Worm (Caenorhabditis elegans) whole organism, L1 larva: ENCODE measurements around the gene cutl-9.

Experiments used
- C04F5.9 ChIP-seq: sonication (generic microtip); optimal IDR thresholded peaks from 2 replicates; lab custom pipeline; 2016; ENCODE audit warnings: missing genetic modification characterization, missing compliant biosample characterization
- C16A3.4 ChIP-seq: fragments of 150-350 bp; optimal IDR thresholded peaks from 2 replicates; lab custom pipeline; 2014; ENCODE audit warnings: missing biosample characterization, missing genetic modification characterization
- C34B4.2 ChIP-seq: sonication (generic microtip); optimal IDR thresholded peaks from 2 replicates; lab custom pipeline; 2017; ENCODE audit warnings: mild to moderate bottlenecking, missing genetic modification characterization, missing compliant biosample characterization
- aly-2 ChIP-seq: fragments of 150-350 bp; optimal IDR thresholded peaks from 2 replicates; lab custom pipeline; 2014; ENCODE audit warnings: missing biosample characterization, missing genetic modification characterization
- blmp-1 ChIP-seq: fragments of 150-350 bp; optimal IDR thresholded peaks from 2 replicates; lab custom pipeline; 2014; ENCODE audit warnings: missing biosample characterization, missing genetic modification characterization
- ceh-63 ChIP-seq: fragments of 200-800 bp; sonication (Bioruptor generic); optimal IDR thresholded peaks from 2 replicates; lab custom pipeline; 2018; ENCODE audit warnings: mild to moderate bottlenecking, missing genetic modification characterization, missing compliant biosample characterization
- ceh-88 ChIP-seq: fragments of 200-800 bp; sonication (Bioruptor generic); IDR thresholded peaks from 2 replicates; pipeline ENCODE4 v1.3.6; 2022; ENCODE audit warnings: missing genetic modification characterization, missing compliant biosample characterization
- dpl-1 ChIP-seq, 3 experiments: fragments of 150-350 bp in 2 of 3; sonication (generic microtip) in 1 of 3; optimal IDR thresholded peaks; 2 replicates each; lab custom pipeline; 2014 to 2017; ENCODE audit warnings: missing biosample characterization in 3 of 3, missing genetic modification characterization in 3 of 3, missing genetic modification reagents in 3 of 3
- efl-1 ChIP-seq, 4 experiments: fragments of 150-350 bp; optimal IDR thresholded peaks in 3 of 4; peaks in 1 of 4; 1 replicate in 1 of 4; 2 replicates in 3 of 4; lab custom pipeline; 2014; ENCODE audit warnings: missing biosample characterization in 2 of 4, missing genetic modification characterization in 2 of 4, missing genetic modification reagents in 2 of 4
- elt-3 ChIP-seq, 6 experiments: fragments of 150-350 bp in 1 of 6; sonication (generic microtip); optimal IDR thresholded peaks; 2 replicates each; lab custom pipeline; 2017 to 2018; ENCODE audit warnings: missing biosample characterization in 6 of 6, missing genetic modification characterization in 6 of 6, inconsistent platforms in 1 of 6
- fkh-10 ChIP-seq: sonication (generic microtip); optimal IDR thresholded peaks from 2 replicates; lab custom pipeline; 2017; ENCODE audit warnings: missing biosample characterization, missing genetic modification reagents, missing genetic modification characterization
- fkh-8 ChIP-seq: sonication (generic microtip); optimal IDR thresholded peaks from 2 replicates; lab custom pipeline; 2016; ENCODE audit warnings: mild to moderate bottlenecking, missing genetic modification characterization, missing compliant biosample characterization
- fos-1 ChIP-seq: fragments of 150-350 bp; optimal IDR thresholded peaks from 2 replicates; lab custom pipeline; 2014; ENCODE audit warnings: missing biosample characterization, missing genetic modification characterization
- hlh-4 ChIP-seq: sonication (generic microtip); optimal IDR thresholded peaks from 2 replicates; lab custom pipeline; 2016; ENCODE audit warnings: mild to moderate bottlenecking, missing genetic modification characterization, missing compliant biosample characterization
- jun-1 ChIP-seq: fragments of 150-350 bp; optimal IDR thresholded peaks from 2 replicates; lab custom pipeline; 2014; ENCODE audit warnings: missing biosample characterization, missing genetic modification reagents, missing genetic modification characterization
- lin-13 ChIP-seq: fragments of 150-350 bp; optimal IDR thresholded peaks from 2 replicates; lab custom pipeline; 2014; ENCODE audit warnings: missing biosample characterization, missing genetic modification reagents, missing genetic modification characterization
- lin-15B ChIP-seq: fragments of 150-350 bp; sonication (generic microtip); optimal IDR thresholded peaks from 3 replicates; lab custom pipeline; 2014; ENCODE audit warnings: missing biosample characterization, missing genetic modification characterization
- lin-35 ChIP-seq, 2 experiments: fragments of 150-350 bp; optimal IDR thresholded peaks; 2 replicates each; lab custom pipeline; 2014; ENCODE audit warnings: missing biosample characterization in 2 of 2, missing genetic modification characterization in 2 of 2, missing genetic modification reagents in 2 of 2
- lir-3 ChIP-seq: sonication (generic microtip); optimal IDR thresholded peaks from 2 replicates; lab custom pipeline; 2016; ENCODE audit warnings: mild to moderate bottlenecking, missing genetic modification characterization, moderate library complexity, missing compliant biosample characterization; ENCODE audit not compliant: poor library complexity
- lsy-2 ChIP-seq, 2 experiments: fragments of 150-350 bp; optimal IDR thresholded peaks; 2 replicates each; lab custom pipeline; 2014; ENCODE audit warnings: missing biosample characterization in 2 of 2, missing genetic modification characterization in 2 of 2
- mab-9 ChIP-seq: fragments of 200-800 bp; sonication (Bioruptor generic); IDR thresholded peaks from 2 replicates; pipeline ENCODE4 v1.3.6; 2022; ENCODE audit warnings: missing genetic modification reagents, missing genetic modification characterization, missing compliant biosample characterization
- mep-1 ChIP-seq: fragments of 150-350 bp; optimal IDR thresholded peaks from 2 replicates; lab custom pipeline; 2014; ENCODE audit warnings: missing biosample characterization, missing genetic modification characterization
- nhr-12 ChIP-seq: sonication (generic microtip); optimal IDR thresholded peaks from 2 replicates; lab custom pipeline; 2017; ENCODE audit warnings: missing biosample characterization, missing genetic modification characterization
- nhr-19 ChIP-seq: fragments of 200-800 bp; sonication (Bioruptor generic); conservative IDR thresholded peaks from 2 replicates; pipeline ENCODE4 v1.3.6; 2022; ENCODE audit warnings: missing genetic modification characterization, missing compliant biosample characterization
- nhr-20 ChIP-seq: sonication (generic microtip); optimal IDR thresholded peaks from 2 replicates; lab custom pipeline; 2016; ENCODE audit warnings: mild to moderate bottlenecking, missing genetic modification characterization, missing compliant biosample characterization
- nhr-237 ChIP-seq: fragments of 150-350 bp; optimal IDR thresholded peaks from 2 replicates; lab custom pipeline; 2014; ENCODE audit warnings: missing biosample characterization, missing genetic modification characterization
- nhr-47 ChIP-seq: sonication (generic microtip); optimal IDR thresholded peaks from 2 replicates; lab custom pipeline; 2016; ENCODE audit warnings: mild to moderate bottlenecking, missing genetic modification characterization, moderate library complexity, missing compliant biosample characterization
- nhr-71 ChIP-seq: sonication (generic microtip); optimal IDR thresholded peaks from 2 replicates; lab custom pipeline; 2016; ENCODE audit warnings: mild to moderate bottlenecking, missing genetic modification characterization, moderate library complexity, missing compliant biosample characterization
- nhr-76 ChIP-seq: sonication (generic microtip); optimal IDR thresholded peaks from 2 replicates; lab custom pipeline; 2017; ENCODE audit warnings: missing biosample characterization, missing genetic modification characterization
- nhr-77 ChIP-seq: fragments of 150-350 bp; optimal IDR thresholded peaks from 2 replicates; lab custom pipeline; 2014; ENCODE audit warnings: missing biosample characterization, missing genetic modification characterization
- pag-3 ChIP-seq: sonication (generic microtip); optimal IDR thresholded peaks from 2 replicates; lab custom pipeline; 2017; ENCODE audit warnings: missing genetic modification characterization, mild to moderate bottlenecking, missing compliant biosample characterization, antibody characterized with exemption, borderline replicate concordance; ENCODE audit not compliant: insufficient read depth
- rnt-1 ChIP-seq: sonication (generic microtip); optimal IDR thresholded peaks from 2 replicates; lab custom pipeline; 2016; ENCODE audit warnings: mild to moderate bottlenecking, missing genetic modification characterization, moderate library complexity, missing compliant biosample characterization
- skn-1 ChIP-seq: fragments of 150-350 bp; optimal IDR thresholded peaks from 2 replicates; lab custom pipeline; 2014; ENCODE audit warnings: missing biosample characterization, missing genetic modification characterization
- snu-23 ChIP-seq: sonication (generic microtip); optimal IDR thresholded peaks from 2 replicates; lab custom pipeline; 2016; ENCODE audit warnings: missing genetic modification characterization, missing compliant biosample characterization
- sup-37 ChIP-seq: fragments of 200-800 bp; sonication (Bioruptor generic); optimal IDR thresholded peaks from 2 replicates; lab custom pipeline; 2018; ENCODE audit warnings: mild to moderate bottlenecking, missing genetic modification characterization, missing compliant biosample characterization
- swsn-7 ChIP-seq: sonication (generic microtip); optimal IDR thresholded peaks from 2 replicates; lab custom pipeline; 2016; ENCODE audit warnings: missing genetic modification characterization, missing compliant biosample characterization
- unc-62 ChIP-seq: fragments of 150-350 bp; optimal IDR thresholded peaks from 2 replicates; lab custom pipeline; 2014; ENCODE audit warnings: missing biosample characterization, missing genetic modification reagents, missing genetic modification characterization
- unc-86 ChIP-seq: sonication (generic microtip); optimal IDR thresholded peaks from 2 replicates; lab custom pipeline; 2016; ENCODE audit warnings: missing genetic modification characterization, missing compliant biosample characterization
- zag-1 ChIP-seq: fragments of 150-350 bp; optimal IDR thresholded peaks from 2 replicates; lab custom pipeline; 2014; ENCODE audit warnings: missing biosample characterization, missing genetic modification characterization

The cutl-9 gene

DNA sequence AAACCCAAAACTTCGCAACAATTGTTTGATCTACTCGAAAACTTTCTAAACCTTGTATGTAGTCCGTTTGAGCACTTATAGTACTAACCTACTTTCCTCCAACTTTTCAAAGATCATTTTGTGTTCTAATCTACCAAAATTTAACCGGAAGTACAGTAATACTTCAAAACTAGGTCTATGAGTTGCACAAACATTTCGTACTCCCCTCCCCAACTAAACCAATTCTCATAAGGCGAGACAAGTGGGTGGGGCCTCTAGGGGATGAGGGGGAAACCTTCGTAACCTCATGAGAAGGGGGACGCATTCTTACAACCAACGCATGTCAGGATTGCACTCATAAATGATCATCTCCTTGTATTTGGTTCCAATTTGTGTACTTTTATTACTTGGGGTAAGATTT is at the start of gene cutl-9:
cutl-9 (plus strand) TSS at position 301 of the 400 bp plus-strand sequence.
- no peak for TF ChIP-seq nhr-76 (tag; lab: Kevin White, UChicago)
- TF ChIP-seq nhr-12 (tag; lab: Kevin White, UChicago), result no peak
- no peak for TF ChIP-seq skn-1 (tag; lab: Kevin White, UChicago)

ce11 chrII:10574177-10574576 is 47.9 kb upstream of the cutl-9 start:
- TF ChIP-seq pag-3 (tag; lab: Kevin White, UChicago), result no peak
- no peak for TF ChIP-seq nhr-76 (tag; lab: Kevin White, UChicago)
- TF ChIP-seq nhr-19 (GFP tag; lab: Robert Waterston, UW), result no peak
- TF ChIP-seq elt-3 (tag; optimal IDR thresholded peaks at IDR 0.05; lab: Kevin White, UChicago), result no peak
- no peak for TF ChIP-seq zag-1 (tag; lab: Kevin White, UChicago)
- no peak for TF ChIP-seq fkh-8 (tag; lab: Kevin White, UChicago)
- TF ChIP-seq jun-1 (tag; lab: Kevin White, UChicago), result no peak
- no peak for TF ChIP-seq unc-86 (tag; lab: Kevin White, UChicago)
- no peak for TF ChIP-seq nhr-237
- TF ChIP-seq C34B4.2 (tag; lab: Kevin White, UChicago), result no peak
- TF ChIP-seq ceh-88 (GFP tag; lab: Robert Waterston, UW), result no peak
- TF ChIP-seq lin-15B (tag; lab: Kevin White, UChicago), result no peak
- TF ChIP-seq swsn-7 (tag; lab: Kevin White, UChicago), result no peak
- no peak for TF ChIP-seq sup-37
- TF ChIP-seq fos-1 (tag; lab: Kevin White, UChicago), result no peak
- no peak for TF ChIP-seq nhr-12 (tag; lab: Kevin White, UChicago)

DNA sequence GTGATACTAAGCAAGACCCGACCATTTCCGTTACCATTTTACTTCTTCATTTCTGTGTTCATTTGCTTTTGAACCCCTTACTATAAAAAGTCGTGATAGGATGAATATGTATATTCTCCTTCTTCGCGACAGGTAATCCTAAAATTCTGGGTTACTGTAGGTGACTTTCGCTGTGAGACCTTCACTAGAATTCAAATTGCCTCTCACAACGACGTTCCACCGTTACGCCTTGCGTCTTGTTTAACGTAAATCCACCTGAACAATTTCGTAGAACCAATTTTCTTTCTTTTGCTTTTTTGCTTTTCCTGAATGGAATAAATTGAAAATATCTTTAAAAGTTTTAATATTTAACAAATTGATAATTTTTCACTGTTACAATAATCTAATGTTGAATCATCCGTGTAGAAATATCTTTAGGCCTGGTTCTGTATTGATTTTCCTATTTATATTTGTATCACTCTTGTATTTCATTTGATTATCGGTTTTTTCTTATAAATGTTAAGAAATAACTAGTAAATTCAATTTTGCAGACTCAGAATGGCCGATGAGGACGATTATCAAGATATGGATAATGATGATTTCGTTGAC is 43.1 kb upstream of the cutl-9 start, which contains the start of gene rpb-6:
rpb-6 (plus strand) TSS at position 538 of the 588 bp plus-strand sequence.
- TF ChIP-seq zag-1 (tag; lab: Kevin White, UChicago), result no peak
- no peak for TF ChIP-seq C04F5.9
- TF ChIP-seq lsy-2 (tag; optimal IDR thresholded peaks at IDR 0.05; lab: Kevin White, UChicago), result peak; percentile 52 to 86
- peak; percentile 39 for TF ChIP-seq nhr-71 (tag; lab: Kevin White, UChicago)
- peak; percentile 25 for TF ChIP-seq C16A3.4 (tag; lab: Kevin White, UChicago)
- TF ChIP-seq aly-2 (tag; lab: Kevin White, UChicago), result no peak
- no peak for TF ChIP-seq ceh-63 (GFP tag; lab: Kevin White, UChicago)
- peak; percentile 41 for TF ChIP-seq rnt-1 (tag; lab: Kevin White, UChicago)
- TF ChIP-seq skn-1 (tag; lab: Kevin White, UChicago), result peak; percentile 20
- TF ChIP-seq nhr-77 (tag; lab: Kevin White, UChicago), result no peak
- no peak for TF ChIP-seq hlh-4 (tag; lab: Kevin White, UChicago)
- TF ChIP-seq efl-1 (optimal IDR thresholded peaks at IDR 0.05; lab: Kevin White, UChicago), result peak; percentile 37 to 87
- TF ChIP-seq efl-1 (GFP tag; optimal IDR thresholded peaks at IDR 0.05 in 1 of 2; lab: Kevin White, UChicago), result peak; percentile 87 to 99
- peak; percentile 52 for TF ChIP-seq mep-1
- TF ChIP-seq blmp-1, result peak; percentile 54
- peak; percentile 75 to 88 (median 84) for TF ChIP-seq dpl-1 (GFP tag; optimal IDR thresholded peaks at IDR 0.05; lab: Kevin White, UChicago)
- TF ChIP-seq sup-37, result no peak
- peak; percentile 24 for TF ChIP-seq lin-13
- peak; percentile 73 to 94 for TF ChIP-seq lin-35 (GFP tag; optimal IDR thresholded peaks at IDR 0.05; lab: Kevin White, UChicago)
- TF ChIP-seq unc-62 (GFP tag; lab: Kevin White, UChicago), result no peak
- TF ChIP-seq nhr-12 (tag; lab: Kevin White, UChicago), result no peak
- no peak for TF ChIP-seq mab-9
- TF ChIP-seq fkh-8 (tag; lab: Kevin White, UChicago), result no peak
- no peak for TF ChIP-seq fkh-10 (GFP tag; lab: Kevin White, UChicago)
- TF ChIP-seq nhr-20 (tag; lab: Kevin White, UChicago), result peak; percentile 7
- TF ChIP-seq snu-23 (GFP tag; lab: Kevin White, UChicago), result peak; percentile 17
- peak; percentile 38 for TF ChIP-seq nhr-47 (tag; lab: Kevin White, UChicago)
- no peak for TF ChIP-seq lir-3
- peak in 1 of 6 experiments; percentile 2 for TF ChIP-seq elt-3 (tag; optimal IDR thresholded peaks at IDR 0.05; lab: Kevin White, UChicago)
